Fruit fly (Drosophila melanogaster) whole organism, wandering third instar larva: Measurements from ENCODE around the gene PIG-U.

ENCODE experiments used
- Dfd ChIP-seq: fragments of >200 bp; optimal IDR thresholded peaks from 2 replicates; lab custom pipeline; 2017; ENCODE audit warnings: missing biosample characterization, missing genetic modification characterization
- Jra ChIP-seq: sonication (Bioruptor generic); optimal IDR thresholded peaks from 2 replicates; lab custom pipeline; 2016; ENCODE audit warnings: missing biosample characterization, missing genetic modification characterization
- N ChIP-seq: fragments of >200 bp; optimal IDR thresholded peaks from 2 replicates; lab custom pipeline; 2018; ENCODE audit warnings: missing biosample characterization, missing external identifiers, missing genetic modification characterization
- lola ChIP-seq: fragments of >200 bp; optimal IDR thresholded peaks from 2 replicates; lab custom pipeline; 2017; ENCODE audit warnings: missing biosample characterization, missing genetic modification characterization
- usp ChIP-seq: fragments of >200 bp; optimal IDR thresholded peaks from 2 replicates; lab custom pipeline; 2017; ENCODE audit warnings: missing biosample characterization, missing genetic modification characterization
- woc ChIP-seq: sonication (Bioruptor generic); optimal IDR thresholded peaks from 2 replicates; lab custom pipeline; 2016; ENCODE audit warnings: missing biosample characterization, mild to moderate bottlenecking, missing genetic modification characterization

DNA sequence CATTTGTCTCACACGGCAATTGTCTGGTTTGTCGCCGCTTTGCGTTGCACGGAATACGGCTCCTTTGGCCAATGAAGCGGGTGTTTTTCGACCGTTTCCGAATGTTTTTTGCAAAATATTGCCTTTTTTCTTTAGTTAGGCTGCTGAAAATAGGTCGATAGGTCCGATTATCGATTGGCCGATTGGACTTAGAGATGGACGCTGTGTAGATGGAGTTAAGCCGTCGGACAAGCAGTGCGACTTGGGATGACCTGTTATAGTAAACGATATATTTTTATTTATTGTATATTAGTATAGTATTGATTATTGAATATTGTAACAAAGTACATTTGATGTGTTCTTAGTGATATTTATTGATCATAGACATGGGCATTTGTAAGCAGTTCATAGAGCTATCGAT is 13.4 kb downstream of the PIG-U start, which contains the start of the genes lmgA and lmgB:
- TF ChIP-seq woc (GFP tag; lab: Kevin White, UChicago) (no peak), lola (no peak), Jra (no peak), N (GFP tag; lab: Kevin White, UChicago) (no peak), Dfd (GFP tag; lab: Kevin White, UChicago) (no peak), usp (GFP tag; lab: Kevin White, UChicago) (no peak)
